Worm (Caenorhabditis elegans) whole organism, midembryonic: ENCODE results near the gene fbxa-128.
"Not testable (repeated sequence)": the region's sequence is repeated elsewhere in the genome, so short reads cannot be mapped to it uniquely, and the experiment has no call there.

Source experiments
- T22C8.4 ChIP-seq: fragments of 200-800 bp; sonication (Bioruptor generic); IDR thresholded peaks from 2 replicates; pipeline ENCODE4 v1.3.6; 2022; ENCODE audit warnings: missing genetic modification characterization, missing compliant biosample characterization
- cog-1 ChIP-seq: sonication (generic microtip); optimal IDR thresholded peaks from 2 replicates; lab custom pipeline; 2016; ENCODE audit warnings: missing genetic modification characterization, missing compliant biosample characterization
- flt-1 ChIP-seq: fragments of 200-800 bp; sonication (Bioruptor generic); IDR thresholded peaks from 2 replicates; pipeline ENCODE4 v1.3.6; 2022; ENCODE audit warnings: missing genetic modification characterization, missing compliant biosample characterization
- klf-2 ChIP-seq: fragments of 200-800 bp; sonication (Bioruptor generic); conservative IDR thresholded peaks from 2 replicates; pipeline ENCODE4 v1.3.6; 2022; ENCODE audit warnings: missing genetic modification reagents, missing genetic modification characterization, missing compliant biosample characterization
- med-1 ChIP-seq: sonication (generic microtip); optimal IDR thresholded peaks from 2 replicates; lab custom pipeline; 2017; ENCODE audit warnings: missing genetic modification characterization, mild to moderate bottlenecking, missing compliant biosample characterization, antibody characterized with exemption, missing genetic modification reagents; ENCODE audit not compliant: insufficient read depth
- ref-1 ChIP-seq: fragments of 200-800 bp; sonication (Bioruptor generic); conservative IDR thresholded peaks from 2 replicates; pipeline ENCODE4 v1.3.6; 2022; ENCODE audit warnings: missing genetic modification reagents, missing genetic modification characterization, missing compliant biosample characterization
- tab-1 ChIP-seq: fragments of 200-800 bp; sonication (Bioruptor generic); IDR thresholded peaks from 2 replicates; pipeline ENCODE4 v1.3.6; 2022; ENCODE audit warnings: missing genetic modification characterization, missing compliant biosample characterization
- ztf-23 ChIP-seq: fragments of 200-800 bp; sonication (Bioruptor generic); IDR thresholded peaks from 2 replicates; pipeline ENCODE4 v1.3.6; 2022; ENCODE audit warnings: missing genetic modification reagents, missing genetic modification characterization, missing compliant biosample characterization
- ztf-29 ChIP-seq: fragments of 200-800 bp; sonication (Bioruptor generic); IDR thresholded peaks from 2 replicates; pipeline ENCODE4 v1.3.6; 2022; ENCODE audit warnings: missing genetic modification reagents, missing genetic modification characterization, missing compliant biosample characterization

fbxa-128 gene

ce11 chrIII:11154527-11154926, 15.6 kb upstream of the fbxa-128 start, which contains the start of gene cku-70:
Gene cku-70, plus strand, starts transcription at chrIII:11154827.
- TF ChIP-seq T22C8.4 (GFP tag; lab: Robert Waterston, UW) = no peak

DNA sequence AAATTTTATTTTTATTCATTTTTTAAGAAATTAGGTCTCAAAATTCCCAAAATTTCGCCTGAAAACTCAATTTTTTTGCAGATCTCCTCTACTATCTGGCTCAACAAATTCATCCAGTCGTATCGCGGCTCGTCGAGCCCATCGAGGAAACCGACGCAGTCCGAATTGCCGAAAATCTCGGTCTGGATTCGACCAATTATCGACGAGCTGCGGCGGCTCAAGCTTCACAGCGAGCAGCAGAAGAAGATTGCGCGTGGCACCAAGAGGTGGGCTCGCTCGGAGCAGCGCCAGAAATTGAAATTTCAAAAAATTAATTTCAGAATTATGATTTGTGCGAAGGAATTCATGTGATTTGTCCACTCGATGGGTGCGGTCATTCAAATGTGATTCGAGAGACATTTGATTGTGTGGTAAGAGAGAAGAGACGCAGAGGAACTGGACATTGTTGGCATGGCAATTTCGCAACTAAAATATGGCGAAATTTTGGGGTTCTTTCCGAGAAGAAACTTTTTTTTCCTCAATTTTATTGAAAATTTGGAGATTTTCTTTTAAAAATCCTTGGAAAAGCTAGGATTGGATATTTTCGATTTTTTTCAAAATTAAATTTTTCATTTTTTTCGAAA, 10.5 kb upstream of the fbxa-128 start:
- TF ChIP-seq tab-1 (GFP tag; lab: Robert Waterston, UW) (no peak), T22C8.4 (GFP tag; lab: Robert Waterston, UW) (no peak), klf-2 (no peak), cog-1 (tag; lab: Kevin White, UChicago) (no peak), ztf-23 (no peak), ref-1 (no peak)

DNA sequence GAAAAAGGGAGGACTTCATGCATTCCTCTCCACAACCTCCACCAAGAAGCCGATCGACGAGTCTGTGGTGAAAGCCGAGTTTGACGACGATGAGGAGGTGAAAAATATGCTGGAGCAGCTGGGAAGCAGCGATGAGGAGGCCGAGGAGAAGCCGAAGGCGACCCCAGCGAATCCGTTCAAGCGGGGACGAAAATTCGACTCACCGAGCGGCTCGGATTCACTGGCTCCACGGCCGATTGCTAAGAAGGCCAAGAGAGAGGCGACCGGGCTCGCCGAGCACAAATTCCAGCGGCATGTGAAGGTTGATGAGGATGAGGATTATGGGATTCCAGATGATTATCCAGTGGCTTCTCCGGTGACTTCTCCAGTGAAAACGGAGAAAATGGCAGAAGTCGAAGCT, 4.0 kb upstream of the fbxa-128 start:
- TF ChIP-seq klf-2 (no peak), flt-1 (GFP tag; lab: Robert Waterston, UW) (no peak), T22C8.4 (GFP tag; lab: Robert Waterston, UW) (no peak)

ce11 chrIII:11141791-11142490, 3.0 kb upstream of the fbxa-128 start, which contains the start of the genes Y47D3A.1 and pola-1:
Gene Y47D3A.1, minus strand, starts transcription at chrIII:11141841.
Gene pola-1, plus strand, starts transcription at chrIII:11142448.
- TF ChIP-seq flt-1 (GFP tag; lab: Robert Waterston, UW) = peak; percentile 79
- no peak for TF ChIP-seq tab-1 (GFP tag; lab: Robert Waterston, UW)
- peak; percentile 84 for TF ChIP-seq ztf-23
- no peak for TF ChIP-seq ztf-29
- no peak for TF ChIP-seq T22C8.4 (GFP tag; lab: Robert Waterston, UW)
- TF ChIP-seq cog-1 (tag; lab: Kevin White, UChicago) = peak; percentile 69
- TF ChIP-seq klf-2 = 0 out of 2 replicates have a peak, but pooled peaks have one; percentile 60

DNA sequence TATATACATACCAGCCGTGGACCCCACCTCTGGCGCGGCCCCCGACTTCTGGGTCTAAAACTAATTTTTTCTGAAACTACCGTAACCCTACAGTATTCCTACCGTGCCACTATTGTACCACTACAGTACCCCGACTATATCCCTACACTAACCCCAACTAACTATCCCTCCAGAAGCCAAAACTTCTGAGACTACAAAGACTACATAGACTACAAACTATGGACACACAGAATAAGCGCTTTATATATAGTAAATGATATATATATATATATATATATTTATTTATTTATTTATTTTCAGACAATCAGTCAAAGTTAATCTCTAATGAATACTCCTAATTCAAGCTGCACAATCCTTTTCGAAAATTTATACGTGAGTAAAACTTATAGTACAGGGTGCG, 7.4 kb downstream of the fbxa-128 start, which contains the start of gene pha-1:
pha-1 (plus strand) TSS at position 301 of the 400 bp plus-strand sequence.
- TF ChIP-seq ztf-23; flt-1 (GFP tag; lab: Robert Waterston, UW); med-1 (GFP tag; lab: Kevin White, UChicago): not testable (repeated sequence)

DNA sequence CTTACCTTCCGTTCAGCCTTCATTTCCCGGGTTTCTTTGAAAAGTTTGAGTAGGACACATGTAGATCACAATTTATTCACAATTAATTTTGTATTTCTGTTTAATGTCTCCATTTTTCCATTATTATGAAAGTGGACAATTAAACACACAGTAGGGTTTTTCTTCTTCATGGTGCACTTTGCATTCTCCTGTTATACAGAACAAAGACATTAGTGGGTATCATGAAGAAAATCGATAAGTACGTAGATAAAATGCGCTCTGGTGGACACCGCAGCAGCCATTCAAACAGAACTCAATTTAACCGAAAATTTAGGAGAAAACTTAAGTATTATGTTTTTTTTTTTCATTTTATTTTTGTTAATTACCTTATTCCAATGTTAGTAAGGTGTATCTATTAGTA, 9.6 kb downstream of the fbxa-128 start:
- TF ChIP-seq med-1 (GFP tag; lab: Kevin White, UChicago) = no peak
- TF ChIP-seq flt-1 (GFP tag; lab: Robert Waterston, UW) = no peak
- no peak for TF ChIP-seq cog-1 (tag; lab: Kevin White, UChicago)
- TF ChIP-seq ztf-23 = no peak
- TF ChIP-seq klf-2 = no peak
- TF ChIP-seq tab-1 (GFP tag; lab: Robert Waterston, UW) = no peak
- peak; percentile 37; the same call in 1 of the 2 replicates for TF ChIP-seq T22C8.4 (GFP tag; lab: Robert Waterston, UW)

- TF ChIP-seq T22C8.4 (GFP tag; lab: Robert Waterston, UW) (no peak), ztf-23 (no peak), ztf-29 (no peak), klf-2 (no peak)
Measured at ce11 chrIII:11127528-11127927, 11.4 kb downstream of the fbxa-128 start, which contains the start of gene Y48A6C.8. Gene Y48A6C.8, minus strand, starts transcription at chrIII:11127628.

DNA sequence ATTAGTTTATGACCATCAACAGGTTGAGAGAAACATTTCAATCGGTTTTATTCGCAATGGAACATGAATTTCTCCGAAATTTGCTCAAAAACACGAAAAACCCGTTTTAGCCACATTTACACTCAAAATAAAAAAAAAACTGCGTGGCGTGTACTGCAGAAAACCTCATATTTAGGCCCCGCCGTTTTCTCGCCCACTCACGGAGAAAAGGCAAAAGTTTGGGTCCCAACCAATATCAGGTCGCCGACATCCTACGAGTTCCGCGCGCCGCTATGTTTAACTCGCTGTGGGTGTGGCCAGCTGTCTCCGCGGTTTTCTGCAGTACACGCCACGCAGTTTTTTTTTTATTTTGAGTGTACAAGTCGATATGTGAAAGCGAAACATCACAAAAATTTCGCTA, 15.1 kb downstream of the fbxa-128 start:
- TF ChIP-seq ztf-29 (no peak), flt-1 (GFP tag; lab: Robert Waterston, UW) (0 out of 2 replicates have a peak, but pooled peaks have one; percentile 15)

- TF ChIP-seq tab-1 (GFP tag; lab: Robert Waterston, UW) = no peak
- no peak for TF ChIP-seq med-1 (GFP tag; lab: Kevin White, UChicago)
- TF ChIP-seq cog-1 (tag; lab: Kevin White, UChicago) = peak; percentile 77
- TF ChIP-seq ztf-23 = peak; percentile 71
- 0 out of 2 replicates have a peak, but pooled peaks have one; percentile 57 for TF ChIP-seq klf-2
- no peak for TF ChIP-seq ztf-29
- 0 out of 2 replicates have a peak, but pooled peaks have one; percentile 33 for TF ChIP-seq ref-1
- 0 out of 2 replicates have a peak, but pooled peaks have one; percentile 66 for TF ChIP-seq flt-1 (GFP tag; lab: Robert Waterston, UW)
Measured at ce11 chrIII:11119176-11119853, 19.6 kb downstream of the fbxa-128 start, which contains the start of the genes sup-35 and Y48A6C.4. Gene sup-35, minus strand, starts transcription at chrIII:11119226. Gene Y48A6C.4, plus strand, starts transcription at chrIII:11119803.

DNA sequence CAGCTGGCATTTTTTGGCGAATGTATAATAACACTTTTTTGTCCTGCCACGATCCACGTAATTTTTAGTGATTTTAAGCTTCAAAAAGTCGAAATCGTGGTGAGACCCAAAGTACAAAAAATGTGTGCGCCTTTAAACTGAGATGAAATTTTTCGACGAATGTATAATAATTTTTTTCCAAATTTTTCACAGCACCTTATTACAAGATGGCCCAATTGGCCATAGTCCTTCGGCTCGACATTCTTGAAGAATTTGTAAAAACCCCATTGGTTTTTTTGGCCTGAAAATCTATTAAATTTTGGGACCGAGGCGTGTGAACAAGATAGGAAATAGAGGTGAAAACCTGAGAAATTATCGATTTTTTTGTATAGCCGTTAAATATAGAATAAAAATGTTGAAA, 23.0 kb downstream of the fbxa-128 start:
- TF ChIP-seq tab-1 (GFP tag; lab: Robert Waterston, UW) (no peak), ztf-29 (no peak), flt-1 (GFP tag; lab: Robert Waterston, UW) (no peak), cog-1 (tag; lab: Kevin White, UChicago) (no peak), med-1 (GFP tag; lab: Kevin White, UChicago) (no peak)
